Worm (Caenorhabditis elegans) whole organism, midembryonic: ENCODE results near the gene txt-13.

Experiments used
- T22C8.4 ChIP-seq: fragments of 200-800 bp; sonication (Bioruptor generic); IDR thresholded peaks from 2 replicates; pipeline ENCODE4 v1.3.6; 2022; ENCODE audit warnings: missing genetic modification characterization, missing compliant biosample characterization
- cog-1 ChIP-seq: sonication (generic microtip); optimal IDR thresholded peaks from 2 replicates; lab custom pipeline; 2016; ENCODE audit warnings: missing genetic modification characterization, missing compliant biosample characterization
- flt-1 ChIP-seq: fragments of 200-800 bp; sonication (Bioruptor generic); IDR thresholded peaks from 2 replicates; pipeline ENCODE4 v1.3.6; 2022; ENCODE audit warnings: missing genetic modification characterization, missing compliant biosample characterization
- klf-2 ChIP-seq: fragments of 200-800 bp; sonication (Bioruptor generic); conservative IDR thresholded peaks from 2 replicates; pipeline ENCODE4 v1.3.6; 2022; ENCODE audit warnings: missing genetic modification reagents, missing genetic modification characterization, missing compliant biosample characterization
- med-1 ChIP-seq: sonication (generic microtip); optimal IDR thresholded peaks from 2 replicates; lab custom pipeline; 2017; ENCODE audit warnings: missing genetic modification characterization, mild to moderate bottlenecking, missing compliant biosample characterization, antibody characterized with exemption, missing genetic modification reagents; ENCODE audit not compliant: insufficient read depth
- ref-1 ChIP-seq: fragments of 200-800 bp; sonication (Bioruptor generic); conservative IDR thresholded peaks from 2 replicates; pipeline ENCODE4 v1.3.6; 2022; ENCODE audit warnings: missing genetic modification reagents, missing genetic modification characterization, missing compliant biosample characterization
- tab-1 ChIP-seq: fragments of 200-800 bp; sonication (Bioruptor generic); IDR thresholded peaks from 2 replicates; pipeline ENCODE4 v1.3.6; 2022; ENCODE audit warnings: missing genetic modification characterization, missing compliant biosample characterization
- ztf-23 ChIP-seq: fragments of 200-800 bp; sonication (Bioruptor generic); IDR thresholded peaks from 2 replicates; pipeline ENCODE4 v1.3.6; 2022; ENCODE audit warnings: missing genetic modification reagents, missing genetic modification characterization, missing compliant biosample characterization
- ztf-29 ChIP-seq: fragments of 200-800 bp; sonication (Bioruptor generic); IDR thresholded peaks from 2 replicates; pipeline ENCODE4 v1.3.6; 2022; ENCODE audit warnings: missing genetic modification reagents, missing genetic modification characterization, missing compliant biosample characterization

txt-13 gene

DNA sequence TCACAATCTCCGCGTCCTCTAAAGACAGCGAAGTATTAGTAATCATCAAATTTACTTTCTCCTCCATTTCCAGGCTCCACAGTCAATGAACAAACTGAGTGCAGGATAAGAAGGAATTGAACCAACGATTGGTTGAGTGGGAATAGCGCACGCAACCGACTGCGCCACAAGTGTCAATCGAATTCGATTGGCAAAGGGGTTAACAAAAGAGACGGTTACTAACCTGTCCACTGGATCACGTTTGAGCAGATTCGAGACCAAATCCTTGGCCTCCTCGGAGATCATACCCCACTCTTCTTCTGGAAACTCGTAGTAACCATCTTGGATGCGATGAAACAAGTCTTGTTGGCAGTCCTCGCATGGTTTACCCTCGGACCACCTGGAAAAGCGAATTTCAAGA lies 25.2 kb upstream of the txt-13 start:
- TF ChIP-seq cog-1 (tag; lab: Kevin White, UChicago) (no peak), flt-1 (GFP tag; lab: Robert Waterston, UW) (peak; percentile 73), ref-1 (GFP tag; lab: Robert Waterston, UW) (0 out of 2 replicates have a peak, but pooled peaks have one; percentile 12)

DNA sequence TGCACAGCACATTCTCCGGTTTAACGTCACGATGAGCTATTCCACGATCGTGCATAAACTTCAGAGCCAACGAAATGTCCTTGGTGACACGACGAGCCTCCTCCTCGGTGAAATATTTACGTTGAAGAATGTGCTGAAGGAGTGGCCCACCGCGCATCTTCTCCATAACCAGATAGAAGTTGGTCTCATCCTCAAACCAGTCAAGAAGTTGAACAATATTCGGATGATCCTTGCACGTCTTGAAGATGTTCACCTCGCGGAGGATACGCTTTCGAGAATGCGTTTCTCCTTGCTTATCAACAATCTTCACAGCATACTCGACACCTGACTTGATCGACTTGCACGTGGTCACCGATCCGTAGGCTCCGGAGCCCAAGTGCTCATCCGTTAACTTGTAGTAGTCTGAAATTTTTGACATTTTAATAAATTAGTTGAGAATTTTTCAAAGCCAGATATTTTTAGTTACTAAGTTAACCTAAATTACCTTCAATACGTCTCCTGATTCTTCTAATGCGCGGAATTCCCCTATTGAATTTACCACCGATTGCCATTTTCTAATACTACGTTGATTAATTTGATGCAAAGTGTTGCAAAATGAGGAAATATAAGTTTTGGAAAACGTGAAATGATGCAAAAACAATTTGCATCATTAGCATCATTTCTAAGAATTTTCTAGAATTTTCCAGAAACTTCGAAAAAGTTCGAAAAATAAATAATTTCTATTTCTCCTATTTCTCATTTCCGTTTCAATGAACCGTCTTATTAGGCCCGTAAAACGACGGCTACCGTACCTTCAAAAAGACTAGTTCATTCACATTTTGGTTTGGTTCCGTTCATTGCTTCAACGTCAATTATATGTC lies 24.2 kb upstream of the txt-13 start:
- TF ChIP-seq T22C8.4: no peak

DNA sequence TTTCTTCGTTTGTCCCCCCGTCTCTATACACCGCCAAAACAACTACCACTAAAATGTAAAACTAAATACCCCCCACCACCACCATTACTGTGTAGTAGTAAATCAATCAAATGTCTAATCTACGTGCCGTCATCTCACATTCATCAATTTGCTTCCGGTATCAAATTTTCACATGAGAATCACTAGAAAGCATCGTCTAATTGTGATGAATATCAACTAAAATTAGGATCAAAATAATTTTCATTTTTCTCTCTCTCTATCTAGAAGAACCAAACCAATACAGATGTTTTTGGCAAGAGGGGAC lies 23.7 kb upstream of the txt-13 start:
- TF ChIP-seq cog-1 (tag; lab: Kevin White, UChicago) (no peak), ztf-29 (GFP tag; lab: Robert Waterston, UW) (no peak), T22C8.4 (no peak), med-1 (no peak), flt-1 (GFP tag; lab: Robert Waterston, UW) (no peak), ztf-23 (GFP tag; lab: Robert Waterston, UW) (no peak), tab-1 (GFP tag; lab: Robert Waterston, UW) (no peak), ref-1 (GFP tag; lab: Robert Waterston, UW) (no peak), klf-2 (GFP tag; lab: Robert Waterston, UW) (no peak)

ce11 chrII:10547311-10547710 lies 23.1 kb upstream of the txt-13 start:
- TF ChIP-seq flt-1 (GFP tag; lab: Robert Waterston, UW) (peak; percentile 61; the same call in 1 of the 2 replicates), ztf-23 (GFP tag; lab: Robert Waterston, UW) (no peak)

DNA sequence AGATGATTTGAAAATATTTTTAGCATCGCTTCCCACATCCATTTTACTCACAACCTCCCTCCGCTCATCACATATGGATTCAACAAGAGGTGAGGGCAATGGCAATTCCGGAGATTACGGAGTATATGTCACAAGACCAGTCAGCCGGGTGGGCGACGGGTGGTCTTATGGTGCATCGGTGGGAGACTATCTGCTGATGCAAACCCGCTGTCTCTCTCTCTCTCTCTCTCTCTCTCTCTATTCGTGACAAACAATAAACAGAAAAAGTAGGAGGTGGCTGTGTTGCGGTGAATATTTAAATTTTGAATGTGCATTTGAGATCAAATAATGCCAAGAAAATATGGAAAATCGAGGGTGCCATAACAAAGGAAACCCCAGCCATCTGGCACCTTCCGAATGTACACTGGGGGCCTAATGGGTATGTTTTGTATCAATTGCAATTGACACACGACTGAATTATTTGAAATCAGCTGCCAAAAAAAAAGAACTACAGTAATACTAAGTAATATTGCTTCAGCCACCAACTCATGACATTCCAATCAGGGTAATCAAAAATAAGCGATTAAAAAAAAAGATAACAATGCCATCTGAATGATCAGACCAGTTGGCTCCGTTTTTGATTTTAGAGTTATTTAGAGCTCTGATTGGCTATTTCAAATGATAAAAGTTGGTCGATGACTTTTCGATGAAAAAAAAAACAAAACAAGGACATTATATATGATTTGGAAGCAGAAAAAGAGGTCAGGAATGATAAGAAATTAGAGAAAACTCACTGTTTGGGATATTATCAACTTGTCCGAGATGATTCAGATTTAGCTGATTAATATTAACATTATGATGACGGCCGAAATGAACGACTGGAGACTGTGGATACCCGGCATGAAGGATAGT lies 22.4 kb upstream of the txt-13 start:
- TF ChIP-seq flt-1 (GFP tag; lab: Robert Waterston, UW) (peak; percentile 45; the same call in 1 of the 2 replicates), T22C8.4 (no peak), klf-2 (GFP tag; lab: Robert Waterston, UW) (no peak)

ce11 chrII:10548778-10549671 lies 21.4 kb upstream of the txt-13 start:
- TF ChIP-seq ref-1 (GFP tag; lab: Robert Waterston, UW) (no peak), ztf-23 (GFP tag; lab: Robert Waterston, UW) (peak; percentile 71; the same call in 1 of the 2 replicates), flt-1 (GFP tag; lab: Robert Waterston, UW) (peak; percentile 80), ztf-29 (GFP tag; lab: Robert Waterston, UW) (peak; percentile 85)

- TF ChIP-seq tab-1 (GFP tag; lab: Robert Waterston, UW): no peak
- no peak for TF ChIP-seq ztf-23 (GFP tag; lab: Robert Waterston, UW)
- no peak for TF ChIP-seq flt-1 (GFP tag; lab: Robert Waterston, UW)
- no peak for TF ChIP-seq cog-1 (tag; lab: Kevin White, UChicago)
- no peak for TF ChIP-seq ref-1 (GFP tag; lab: Robert Waterston, UW)
- TF ChIP-seq med-1: no peak
- TF ChIP-seq klf-2 (GFP tag; lab: Robert Waterston, UW): no peak
- no peak for TF ChIP-seq T22C8.4
- no peak for TF ChIP-seq ztf-29 (GFP tag; lab: Robert Waterston, UW)
These were observed 20.2 kb upstream of the txt-13 start for ce11 chrII:10550173-10550572.

DNA sequence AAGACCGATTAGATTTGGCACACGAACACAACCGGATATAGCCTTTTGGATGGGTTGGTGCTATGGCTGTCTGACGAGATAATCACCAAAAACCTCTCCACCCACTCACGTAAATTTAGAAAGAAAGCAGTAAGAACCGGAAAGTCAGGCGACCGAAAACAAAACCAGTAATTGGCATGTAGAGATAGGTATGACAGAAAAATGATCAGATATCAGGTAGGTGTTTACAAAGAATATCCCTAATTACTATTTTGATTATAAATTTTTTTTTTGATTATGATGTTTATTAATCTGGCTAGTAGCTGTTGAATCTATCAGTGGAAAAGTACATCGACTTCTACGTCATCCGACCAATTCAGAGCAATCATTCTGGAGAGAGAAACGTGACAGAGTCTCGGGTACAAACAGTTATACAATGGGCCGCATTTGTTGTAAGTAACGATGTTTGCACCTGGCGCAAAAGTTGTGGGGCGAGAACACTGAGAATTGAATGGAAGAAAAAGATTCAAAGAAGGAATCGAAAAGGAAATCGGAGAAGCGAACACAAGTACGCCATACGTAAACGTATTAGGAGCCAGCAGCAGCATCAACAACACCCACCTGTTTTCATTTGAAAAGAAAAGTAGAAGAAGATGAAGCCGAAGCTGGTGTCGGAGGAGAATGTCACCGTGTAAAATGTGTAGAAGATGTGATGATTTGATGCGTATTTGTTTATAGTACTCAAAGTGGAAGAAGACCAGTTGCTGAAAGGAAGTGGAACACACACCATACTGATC lies 19.3 kb upstream of the txt-13 start:
- no peak for TF ChIP-seq ztf-23 (GFP tag; lab: Robert Waterston, UW)
- TF ChIP-seq klf-2 (GFP tag; lab: Robert Waterston, UW): no peak
- no peak for TF ChIP-seq flt-1 (GFP tag; lab: Robert Waterston, UW)
- TF ChIP-seq ref-1 (GFP tag; lab: Robert Waterston, UW): no peak
- TF ChIP-seq T22C8.4: no peak
- no peak for TF ChIP-seq tab-1 (GFP tag; lab: Robert Waterston, UW)
- no peak for TF ChIP-seq med-1
- no peak for TF ChIP-seq cog-1 (tag; lab: Kevin White, UChicago)
- no peak for TF ChIP-seq ztf-29 (GFP tag; lab: Robert Waterston, UW)
